Fruit fly (Drosophila melanogaster): ENCODE measurements around the gene CG3847.

- TF ChIP-seq CG10565 (GFP tag; optimal IDR thresholded peaks at IDR 0.05) (no peak), Hmr (GFP tag; optimal IDR thresholded peaks at IDR 0.05) (no peak), Oli (tag; optimal IDR thresholded peaks at IDR 0.05) (no peak), sc (optimal IDR thresholded peaks at IDR 0.05) (no peak), sc (GFP tag; optimal IDR thresholded peaks at IDR 0.05) (no peak), CG18599 (GFP tag; optimal IDR thresholded peaks at IDR 0.05) (no peak), lola (GFP tag; optimal IDR thresholded peaks at IDR 0.05) (no peak), so (GFP tag; IDR thresholded peaks at IDR 0.05) (no peak), Chrac-16 (GFP tag; optimal IDR thresholded peaks at IDR 0.05) (no peak), ash1 (GFP tag; optimal IDR thresholded peaks at IDR 0.05) (no peak), CG12219 (GFP tag; optimal IDR thresholded peaks at IDR 0.05) (no peak), Scr (GFP tag; IDR thresholded peaks at IDR 0.05; ENCODE audit: partially characterized antibody) (no peak), CG18619 (GFP tag; optimal IDR thresholded peaks at IDR 0.05) (no peak), D19B (GFP tag; optimal IDR thresholded peaks at IDR 0.05) (no peak)
Observed at dm6 chrX:6350213-6350679, 3.3 kb downstream of the CG3847 start, which contains the start of the genes ND-B16.6 and kdn.
